Fruit fly (Drosophila melanogaster): Measurements from ENCODE around the gene CG9586.

Gene CG9586

DNA sequence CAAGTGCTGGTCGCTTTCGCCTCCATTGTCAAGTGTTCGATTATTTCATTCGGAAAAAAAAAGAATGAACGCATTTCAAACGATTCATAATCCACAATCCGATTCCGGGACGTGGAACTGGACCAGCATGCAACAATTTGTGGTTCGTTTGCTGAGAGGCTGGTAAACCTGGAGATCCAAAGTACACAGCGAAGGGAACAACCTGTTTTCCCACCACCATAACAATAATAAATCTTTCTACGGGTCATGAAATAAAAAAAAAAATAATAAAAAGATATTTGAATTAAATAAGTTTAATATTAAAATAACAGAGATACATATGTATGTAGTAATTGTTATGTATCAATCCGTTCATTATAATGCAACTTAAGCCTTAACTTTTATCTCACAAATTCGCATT, 41.9 kb downstream of the CG9586 start:
- TF ChIP-seq CG32264 (GFP tag; optimal IDR thresholded peaks at IDR 0.05) (no peak), Mio (GFP tag; optimal IDR thresholded peaks at IDR 0.05) (no peak), Dfd (GFP tag; optimal IDR thresholded peaks at IDR 0.05) (no peak), Jra (GFP tag; optimal IDR thresholded peaks at IDR 0.05) (no peak), Myc (optimal IDR thresholded peaks at IDR 0.05) (no peak), dl (GFP tag; optimal IDR thresholded peaks at IDR 0.05; ENCODE audit: insufficient read depth in 1 of 2, partially characterized antibody in 2 of 2) (no peak), foxo (GFP tag; optimal IDR thresholded peaks at IDR 0.05) (no peak), pan (optimal IDR thresholded peaks at IDR 0.05) (no peak), HLH106 (tag; optimal IDR thresholded peaks at IDR 0.05) (no peak), tai (GFP tag; optimal IDR thresholded peaks at IDR 0.05) (no peak), CG9705 (GFP tag; optimal IDR thresholded peaks at IDR 0.05) (no peak), Vsx2 (GFP tag; optimal IDR thresholded peaks at IDR 0.05; ENCODE audit: partially characterized antibody) (no peak), Hnf4 (GFP tag; optimal IDR thresholded peaks at IDR 0.05) (no peak), brk (GFP tag; optimal IDR thresholded peaks at IDR 0.05) (no peak), Abd-B (GFP tag; optimal IDR thresholded peaks at IDR 0.05) (no peak), GATAd (GFP tag; optimal IDR thresholded peaks at IDR 0.05) (no peak), br (GFP tag; optimal IDR thresholded peaks at IDR 0.05) (no peak), N (GFP tag; optimal IDR thresholded peaks at IDR 0.05) (no peak), Hr83 (GFP tag; optimal IDR thresholded peaks at IDR 0.05; ENCODE audit: poor library complexity, severe bottlenecking) (no peak)

DNA sequence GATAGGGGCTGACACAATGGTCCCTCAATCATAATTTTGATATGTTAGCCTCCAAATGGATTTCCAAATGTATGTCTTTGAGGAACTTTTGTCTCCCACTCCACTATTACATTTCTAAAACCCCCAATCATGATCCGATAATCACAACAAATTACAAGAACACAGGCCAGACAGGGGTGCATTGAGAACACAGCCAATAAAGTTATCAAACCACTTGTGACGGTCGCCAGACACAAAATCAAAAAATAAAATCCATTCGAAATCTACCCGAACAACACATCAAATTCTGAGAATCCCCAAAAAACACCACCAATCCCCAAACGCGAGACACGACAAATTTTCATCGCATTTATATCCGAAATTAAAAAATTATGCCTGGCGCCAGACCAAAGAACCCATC, 42.6 kb downstream of the CG9586 start:
- TF ChIP-seq Myc (optimal IDR thresholded peaks at IDR 0.05) = no peak
- TF ChIP-seq Hnf4 (GFP tag; optimal IDR thresholded peaks at IDR 0.05) = no peak
- no peak for TF ChIP-seq Dif (GFP tag; optimal IDR thresholded peaks at IDR 0.05; ENCODE audit: partially characterized antibody)
- no peak for TF ChIP-seq usp (GFP tag; optimal IDR thresholded peaks at IDR 0.05)
- TF ChIP-seq h (GFP tag; optimal IDR thresholded peaks at IDR 0.05) = no peak
- no peak for TF ChIP-seq dmrt93B (GFP tag; optimal IDR thresholded peaks at IDR 0.05)
- no peak for TF ChIP-seq sv (GFP tag; optimal IDR thresholded peaks at IDR 0.05)
- no peak for TF ChIP-seq ey (GFP tag; optimal IDR thresholded peaks at IDR 0.05)
- no peak for TF ChIP-seq GATAd (GFP tag; optimal IDR thresholded peaks at IDR 0.05)

DNA sequence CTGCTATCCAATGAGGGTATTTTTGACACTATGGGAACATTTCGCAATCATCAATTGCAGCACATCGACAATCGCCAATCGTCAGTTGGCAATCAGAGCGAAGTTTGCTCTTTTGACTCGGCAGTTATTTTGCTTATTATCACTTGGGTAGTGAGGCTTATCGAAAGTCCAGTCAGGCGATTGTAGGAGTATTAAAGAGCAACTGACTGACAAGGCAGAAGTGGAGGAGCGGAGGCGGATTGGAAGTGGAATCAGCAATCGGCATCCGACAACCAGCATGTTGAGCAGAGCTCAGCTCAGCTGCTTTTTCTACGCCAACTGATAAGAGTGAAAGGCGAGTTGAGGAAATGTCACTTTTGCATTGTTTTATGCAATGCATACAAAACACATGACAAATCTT, 43.9 kb downstream of the CG9586 start:
- TF ChIP-seq CrebA (GFP tag; optimal IDR thresholded peaks at IDR 0.05; ENCODE audit: borderline replicate concordance) = no peak
- no peak for TF ChIP-seq Myc (optimal IDR thresholded peaks at IDR 0.05)
- no peak for TF ChIP-seq usp (GFP tag; optimal IDR thresholded peaks at IDR 0.05)
- TF ChIP-seq N (GFP tag; optimal IDR thresholded peaks at IDR 0.05) = no peak
- TF ChIP-seq OdsH (GFP tag; optimal IDR thresholded peaks at IDR 0.05) = no peak

- TF ChIP-seq N (GFP tag; optimal IDR thresholded peaks at IDR 0.05) (peak; percentile 60), Dfd (GFP tag; optimal IDR thresholded peaks at IDR 0.05) (no peak), Myc (optimal IDR thresholded peaks at IDR 0.05) (peak; percentile 66), Rel (GFP tag; optimal IDR thresholded peaks at IDR 0.05) (no peak), Rel (tag; optimal IDR thresholded peaks at IDR 0.05) (no peak), dsf (GFP tag; optimal IDR thresholded peaks at IDR 0.05; ENCODE audit: borderline replicate concordance) (no peak), Dif (GFP tag; optimal IDR thresholded peaks at IDR 0.05; ENCODE audit: partially characterized antibody) (peak; percentile 6), Vsx2 (GFP tag; optimal IDR thresholded peaks at IDR 0.05; ENCODE audit: partially characterized antibody) (peak; percentile 6)
Measured at dm6 chr2L:9120475-9121309, 45.6 kb downstream of the CG9586 start.
